Fruit fly (Drosophila melanogaster): ENCODE measurements around the gene CG43391.

Gene CG43391

DNA sequence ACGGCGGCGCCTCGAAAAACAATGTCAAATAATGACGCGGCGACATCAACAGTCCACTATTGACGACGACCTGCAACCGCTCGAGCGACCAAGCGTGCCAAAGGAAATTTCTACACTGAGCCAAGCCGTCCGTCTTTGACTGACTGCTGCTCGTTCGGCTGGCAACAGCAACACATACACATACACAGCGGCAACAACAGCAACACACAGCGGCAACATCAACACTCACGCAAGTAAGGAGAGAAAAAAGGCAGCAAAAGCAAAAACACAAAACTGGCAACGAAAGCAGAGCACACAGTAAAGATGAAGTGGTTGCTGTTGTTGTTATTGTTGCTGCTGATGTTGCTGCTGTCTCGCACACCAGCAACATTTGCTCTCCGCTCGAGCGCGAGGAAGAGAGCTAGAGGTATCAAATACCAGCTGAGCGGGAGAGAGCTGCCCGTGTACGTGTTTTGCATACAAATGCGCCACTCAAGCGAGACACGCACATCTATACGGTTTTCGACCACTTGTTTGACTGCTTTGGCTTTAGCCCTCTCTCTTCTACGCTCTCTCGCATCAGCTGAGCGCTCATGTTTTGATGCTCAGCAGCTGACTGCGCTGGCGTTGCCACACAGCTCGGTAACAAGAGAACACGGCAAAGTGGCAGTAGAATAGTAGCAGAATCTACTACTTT lies 27.7 kb downstream of the CG43391 start (continued):
- no peak for TF ChIP-seq CG12236 (GFP tag; optimal IDR thresholded peaks at IDR 0.05)
- TF ChIP-seq pros (GFP tag; optimal IDR thresholded peaks at IDR 0.05): peak; percentile 90
- peak; percentile 57 for TF ChIP-seq CrebB (tag; optimal IDR thresholded peaks at IDR 0.05)
- TF ChIP-seq Gug (GFP tag; IDR thresholded peaks at IDR 0.05): no peak
- TF ChIP-seq salm (tag; optimal IDR thresholded peaks at IDR 0.05): peak; percentile 17
- no peak for TF ChIP-seq CG10274 (GFP tag; optimal IDR thresholded peaks at IDR 0.05)
- no peak for TF ChIP-seq Ada2b (GFP tag; IDR thresholded peaks at IDR 0.05)
- no peak for TF ChIP-seq Mad (GFP tag; optimal IDR thresholded peaks at IDR 0.05)
- no peak for TF ChIP-seq CG11398 (GFP tag; optimal IDR thresholded peaks at IDR 0.05)
- TF ChIP-seq CG34422 (GFP tag; IDR thresholded peaks at IDR 0.05): peak; percentile 51; the same call in 2 of the 3 replicates
- TF ChIP-seq CG2875 (GFP tag; optimal IDR thresholded peaks at IDR 0.05): peak; percentile 13
- TF ChIP-seq da (GFP tag; optimal IDR thresholded peaks at IDR 0.05): no peak
- TF ChIP-seq cg (GFP tag; optimal IDR thresholded peaks at IDR 0.05): peak; percentile 100
- TF ChIP-seq dan (GFP tag; IDR thresholded peaks at IDR 0.05): no peak
- TF ChIP-seq vfl (GFP tag; optimal IDR thresholded peaks at IDR 0.05): peak; percentile 29
- no peak for TF ChIP-seq chif (GFP tag; optimal IDR thresholded peaks at IDR 0.05)
- no peak for TF ChIP-seq CG33213 (GFP tag; optimal IDR thresholded peaks at IDR 0.05)
- no peak for TF ChIP-seq Rx (GFP tag; IDR thresholded peaks at IDR 0.05)
- no peak for TF ChIP-seq CG4854 (GFP tag; optimal IDR thresholded peaks at IDR 0.05)
- TF ChIP-seq ranshi (GFP tag; IDR thresholded peaks at IDR 0.05): no peak
- TF ChIP-seq mirr (GFP tag; optimal IDR thresholded peaks at IDR 0.05): peak; percentile 59
- TF ChIP-seq dmrt99B (tag; optimal IDR thresholded peaks at IDR 0.05): no peak
- TF ChIP-seq eve (GFP tag; optimal IDR thresholded peaks at IDR 0.05): no peak
- TF ChIP-seq Ptx1 (GFP tag; IDR thresholded peaks at IDR 0.05): no peak
- TF ChIP-seq CG11085 (GFP tag; IDR thresholded peaks at IDR 0.05): no peak
- TF ChIP-seq Kr (GFP tag; optimal IDR thresholded peaks at IDR 0.05): no peak
- TF ChIP-seq az2 (GFP tag; optimal IDR thresholded peaks at IDR 0.05): no peak
- TF ChIP-seq stwl (tag; optimal IDR thresholded peaks at IDR 0.05): peak; percentile 47
- TF ChIP-seq CG3163 (GFP tag; optimal IDR thresholded peaks at IDR 0.05): peak; percentile 59
- no peak for TF ChIP-seq CG4617 (GFP tag; optimal IDR thresholded peaks at IDR 0.05; ENCODE audit: borderline replicate concordance)
- no peak for TF ChIP-seq tx (GFP tag; optimal IDR thresholded peaks at IDR 0.05)
- TF ChIP-seq CG15696 (tag; optimal IDR thresholded peaks at IDR 0.05): no peak
- no peak for TF ChIP-seq Dip2 (GFP tag; IDR thresholded peaks at IDR 0.05)
- TF ChIP-seq CG11695 (GFP tag; IDR thresholded peaks at IDR 0.05): no peak
- no peak for TF ChIP-seq Bdp1 (GFP tag; optimal IDR thresholded peaks at IDR 0.05)
- TF ChIP-seq insv (GFP tag; optimal IDR thresholded peaks at IDR 0.05): no peak
- no peak for TF ChIP-seq CG30020 (tag; optimal IDR thresholded peaks at IDR 0.05)
- TF ChIP-seq nerfin-2 (GFP tag; IDR thresholded peaks at IDR 0.05; ENCODE audit: partially characterized antibody): no peak
- TF ChIP-seq bsh (GFP tag; optimal IDR thresholded peaks at IDR 0.05): peak in 1 of 2 experiments; percentile 79
- TF ChIP-seq CG1233 (GFP tag; optimal IDR thresholded peaks at IDR 0.05): no peak
- peak; percentile 56; the same call in 2 of the 3 replicates for TF ChIP-seq CG11456 (GFP tag; IDR thresholded peaks at IDR 0.05)
- TF ChIP-seq CG15514 (GFP tag; optimal IDR thresholded peaks at IDR 0.05): peak; percentile 15
- peak; percentile 96 for TF ChIP-seq Jarid2 (GFP tag; optimal IDR thresholded peaks at IDR 0.05)
- TF ChIP-seq Dad (GFP tag; optimal IDR thresholded peaks at IDR 0.05): no peak
- no peak for TF ChIP-seq CG11723 (GFP tag; optimal IDR thresholded peaks at IDR 0.05)
- TF ChIP-seq Gsc (GFP tag; IDR thresholded peaks at IDR 0.05): no peak
- peak; percentile 7 for TF ChIP-seq CG17912 (GFP tag; optimal IDR thresholded peaks at IDR 0.05)
- no peak for TF ChIP-seq CG7372 (GFP tag; IDR thresholded peaks at IDR 0.05)
- TF ChIP-seq crp (GFP tag; optimal IDR thresholded peaks at IDR 0.05): peak; percentile 79 to 97
- TF ChIP-seq CG9215 (GFP tag; IDR thresholded peaks at IDR 0.05): no peak
